Worm (Caenorhabditis elegans) whole organism, early embryonic: ENCODE results near the gene F11G11.5.

ENCODE experiments used
- B0310.2 ChIP-seq: sonication (generic microtip); optimal IDR thresholded peaks from 2 replicates; lab custom pipeline; 2016; ENCODE audit warnings: mild to moderate bottlenecking, missing genetic modification characterization, missing compliant biosample characterization
- aly-1 ChIP-seq: sonication (generic microtip); optimal IDR thresholded peaks from 2 replicates; lab custom pipeline; 2016; ENCODE audit warnings: missing genetic modification characterization, missing compliant biosample characterization
- ama-1 ChIP-seq: fragments of 150-350 bp; optimal IDR thresholded peaks from 2 replicates; lab custom pipeline; 2014
- ceh-13 ChIP-seq: fragments of 200-800 bp; sonication (Bioruptor generic); optimal IDR thresholded peaks from 2 replicates; lab custom pipeline; 2018; ENCODE audit warnings: mild to moderate bottlenecking, missing genetic modification characterization, missing compliant biosample characterization
- ceh-36 ChIP-seq: sonication (generic microtip); optimal IDR thresholded peaks from 2 replicates; lab custom pipeline; 2016; ENCODE audit warnings: missing genetic modification characterization, inconsistent platforms, missing compliant biosample characterization
- flt-1 ChIP-seq: fragments of 200-800 bp; sonication (Bioruptor generic); IDR thresholded peaks from 2 replicates; pipeline ENCODE4 v1.3.6; 2022; ENCODE audit warnings: missing genetic modification characterization, missing compliant biosample characterization
- hnd-1 ChIP-seq: sonication (generic microtip); optimal IDR thresholded peaks from 2 replicates; lab custom pipeline; 2016; ENCODE audit warnings: missing genetic modification characterization, missing compliant biosample characterization
- pes-1 ChIP-seq: fragments of 200-800 bp; sonication (Bioruptor generic); IDR thresholded peaks from 2 replicates; pipeline ENCODE4 v1.3.6; 2022; ENCODE audit warnings: missing genetic modification reagents, missing genetic modification characterization, missing compliant biosample characterization
- scrt-1 ChIP-seq: fragments of 200-800 bp; sonication (Bioruptor generic); IDR thresholded peaks from 2 replicates; pipeline ENCODE4 v1.3.6; 2022; ENCODE audit warnings: missing genetic modification characterization, missing compliant biosample characterization
- sea-1 ChIP-seq: fragments of 200-800 bp; sonication (Bioruptor generic); conservative IDR thresholded peaks from 2 replicates; pipeline ENCODE4 v1.3.6; 2022; ENCODE audit warnings: missing genetic modification characterization, missing compliant biosample characterization
- tbx-11 ChIP-seq: fragments of 200-800 bp; sonication (Bioruptor generic); IDR thresholded peaks from 2 replicates; pipeline ENCODE4 v1.3.6; 2022; ENCODE audit warnings: missing genetic modification characterization, missing compliant biosample characterization
- tbx-37 ChIP-seq: fragments of 200-800 bp; sonication (Bioruptor generic); conservative IDR thresholded peaks from 2 replicates; pipeline ENCODE4 v1.3.6; 2022; ENCODE audit warnings: missing genetic modification reagents, missing genetic modification characterization, missing compliant biosample characterization
- tra-4 ChIP-seq: sonication (generic microtip); optimal IDR thresholded peaks from 2 replicates; lab custom pipeline; 2017; ENCODE audit warnings: missing genetic modification characterization, missing compliant biosample characterization

ce11 chrII:4904277-4904676 lies 46.6 kb downstream of the F11G11.5 start:
- no peak for TF ChIP-seq pes-1 (GFP tag; lab: Robert Waterston, UW)
- no peak for TF ChIP-seq aly-1 (tag; lab: Kevin White, UChicago)
- no peak for TF ChIP-seq tra-4 (tag; lab: Kevin White, UChicago)
- TF ChIP-seq flt-1 (GFP tag; lab: Robert Waterston, UW) = no peak
- TF ChIP-seq ama-1 (lab: Kevin White, UChicago) = no peak
- TF ChIP-seq ceh-36 (tag; lab: Kevin White, UChicago) = no peak
- TF ChIP-seq tbx-37 (GFP tag; lab: Robert Waterston, UW) = no peak
- TF ChIP-seq sea-1 (GFP tag; lab: Robert Waterston, UW) = no peak
- TF ChIP-seq ceh-13 (GFP tag; lab: Kevin White, UChicago) = no peak
- no peak for TF ChIP-seq B0310.2
- TF ChIP-seq tbx-11 (GFP tag; lab: Robert Waterston, UW) = no peak
- TF ChIP-seq hnd-1 (tag; lab: Kevin White, UChicago) = no peak
- TF ChIP-seq scrt-1 (GFP tag; lab: Robert Waterston, UW) = no peak
